Fruit fly (Drosophila melanogaster) whole organism, wandering third instar larva: ENCODE results near the gene hry.

ENCODE experiments used
- Abd-B ChIP-seq: fragments of >200 bp; optimal IDR thresholded peaks from 2 replicates; lab custom pipeline; 2017; ENCODE audit warnings: missing biosample characterization, missing genetic modification characterization
- CG32264 ChIP-seq: fragments of 200-800 bp; sonication (Bioruptor generic); optimal IDR thresholded peaks from 2 replicates; lab custom pipeline; 2016; ENCODE audit warnings: missing biosample characterization, missing genetic modification characterization
- CG9705 ChIP-seq: fragments of 200-800 bp; sonication (Bioruptor generic); optimal IDR thresholded peaks from 2 replicates; lab custom pipeline; 2018; ENCODE audit warnings: missing biosample characterization, mild to moderate bottlenecking, missing genetic modification characterization
- CrebA ChIP-seq: fragments of 200-800 bp; sonication (Bioruptor generic); optimal IDR thresholded peaks from 2 replicates; lab custom pipeline; 2016; ENCODE audit warnings: missing biosample characterization, mild to moderate bottlenecking, missing genetic modification characterization, borderline replicate concordance
- Dfd ChIP-seq: fragments of >200 bp; optimal IDR thresholded peaks from 2 replicates; lab custom pipeline; 2017; ENCODE audit warnings: missing biosample characterization, missing genetic modification characterization
- Dif ChIP-seq: fragments of 200-275, 200-300 bp; sonication (Bioruptor generic); optimal IDR thresholded peaks from 2 replicates; lab custom pipeline; 2018; ENCODE audit warnings: missing biosample characterization, missing genetic modification characterization; ENCODE audit not compliant: partially characterized antibody
- GATAd ChIP-seq: sonication (Bioruptor generic); optimal IDR thresholded peaks from 2 replicates; lab custom pipeline; 2016; ENCODE audit warnings: missing biosample characterization, missing genetic modification characterization
- HLH106 ChIP-seq: fragments of 200-800 bp; optimal IDR thresholded peaks from 3 replicates; lab custom pipeline; 2019; ENCODE audit warnings: missing biosample characterization, mild to moderate bottlenecking, missing genetic modification characterization, moderate library complexity
- Hnf4 ChIP-seq: fragments of 200-800 bp; sonication (Bioruptor generic); optimal IDR thresholded peaks from 2 replicates; lab custom pipeline; 2016; ENCODE audit warnings: missing biosample characterization, mild to moderate bottlenecking, missing genetic modification characterization
- Hr78 ChIP-seq: fragments of >200 bp; optimal IDR thresholded peaks from 2 replicates; lab custom pipeline; 2017; ENCODE audit warnings: missing biosample characterization, missing genetic modification characterization
- Hr83 ChIP-seq: fragments of 200-300 bp; sonication (Bioruptor generic); optimal IDR thresholded peaks from 2 replicates; lab custom pipeline; 2016; ENCODE audit warnings: missing biosample characterization, mild to moderate bottlenecking, missing genetic modification characterization, moderate library complexity; ENCODE audit not compliant: poor library complexity, severe bottlenecking
- Jra ChIP-seq: sonication (Bioruptor generic); optimal IDR thresholded peaks from 2 replicates; lab custom pipeline; 2016; ENCODE audit warnings: missing biosample characterization, missing genetic modification characterization
- Mio ChIP-seq: sonication (Bioruptor generic); optimal IDR thresholded peaks from 2 replicates; lab custom pipeline; 2016; ENCODE audit warnings: missing biosample characterization, missing genetic modification characterization
- Myc ChIP-seq: fragments of >200 bp; optimal IDR thresholded peaks from 2 replicates; lab custom pipeline; 2017
- N ChIP-seq: fragments of >200 bp; optimal IDR thresholded peaks from 2 replicates; lab custom pipeline; 2018; ENCODE audit warnings: missing biosample characterization, missing external identifiers, missing genetic modification characterization
- OdsH ChIP-seq: fragments of 200-800 bp; sonication (Bioruptor generic); optimal IDR thresholded peaks from 2 replicates; lab custom pipeline; 2016; ENCODE audit warnings: missing biosample characterization, mild to moderate bottlenecking, missing genetic modification characterization
- Rel ChIP-seq, 2 experiments: fragments of 200-800 bp; sonication (Bioruptor generic) in 1 of 2; optimal IDR thresholded peaks; 2 replicates in 1 of 2; 3 replicates in 1 of 2; lab custom pipeline; 2016 to 2019; ENCODE audit warnings: mild to moderate bottlenecking in 2 of 2, missing biosample characterization in 2 of 2, missing genetic modification characterization in 2 of 2, moderate library complexity in 1 of 2
- Sp1 ChIP-seq: fragments of 200-800 bp; sonication (Bioruptor generic); optimal IDR thresholded peaks from 3 replicates; lab custom pipeline; 2019; ENCODE audit warnings: missing biosample characterization, mild to moderate bottlenecking, missing genetic modification characterization, moderate library complexity
- Vsx2 ChIP-seq: fragments of 200-300, 225-300 bp; sonication (Bioruptor generic); optimal IDR thresholded peaks from 2 replicates; lab custom pipeline; 2018; ENCODE audit warnings: missing biosample characterization, missing genetic modification characterization; ENCODE audit not compliant: partially characterized antibody
- br ChIP-seq: fragments of 200-800 bp; sonication (Bioruptor generic); optimal IDR thresholded peaks from 2 replicates; lab custom pipeline; 2016; ENCODE audit warnings: missing biosample characterization, missing genetic modification characterization
- brk ChIP-seq: fragments of 200-800 bp; sonication (Bioruptor generic); optimal IDR thresholded peaks from 2 replicates; lab custom pipeline; 2016; ENCODE audit warnings: missing biosample characterization, mild to moderate bottlenecking, missing genetic modification characterization
- dl ChIP-seq, 2 experiments: fragments of 175-275, 200-275 bp in 1 of 2; fragments of 200-275 bp in 1 of 2; sonication (Bioruptor generic); optimal IDR thresholded peaks; lab custom pipeline; 2018; ENCODE audit warnings: mild to moderate bottlenecking in 2 of 2, missing biosample characterization in 2 of 2, missing genetic modification characterization in 2 of 2, moderate library complexity in 2 of 2; ENCODE audit not compliant: partially characterized antibody in 2 of 2, insufficient read depth in 1 of 2
- dmrt93B ChIP-seq: fragments of 200-800 bp; sonication (Bioruptor generic); optimal IDR thresholded peaks from 2 replicates; lab custom pipeline; 2018; ENCODE audit warnings: missing biosample characterization, mild to moderate bottlenecking, missing genetic modification characterization
- dsf ChIP-seq: sonication (Bioruptor generic); optimal IDR thresholded peaks from 2 replicates; lab custom pipeline; 2016; ENCODE audit warnings: missing biosample characterization, missing genetic modification characterization, borderline replicate concordance
- ey ChIP-seq: fragments of 200-800 bp; sonication (Bioruptor generic); optimal IDR thresholded peaks from 2 replicates; lab custom pipeline; 2016; ENCODE audit warnings: missing biosample characterization, missing genetic modification characterization
- foxo ChIP-seq, 2 experiments: fragments of 200-800 bp; sonication (Bioruptor generic); optimal IDR thresholded peaks; 2 replicates in 1 of 2; 3 replicates in 1 of 2; lab custom pipeline; 2016 to 2017; ENCODE audit warnings: missing biosample characterization in 2 of 2, missing genetic modification characterization in 2 of 2
- fru ChIP-seq: fragments of 200-800 bp; sonication (Bioruptor generic); optimal IDR thresholded peaks from 3 replicates; lab custom pipeline; 2016; ENCODE audit warnings: missing biosample characterization, mild to moderate bottlenecking, missing genetic modification characterization
- h ChIP-seq: fragments of 200-800 bp; sonication (Bioruptor generic); optimal IDR thresholded peaks from 3 replicates; lab custom pipeline; 2016; ENCODE audit warnings: missing biosample characterization, mild to moderate bottlenecking, missing genetic modification characterization
- jim ChIP-seq: fragments of 175-275, 200-325 bp; sonication (Bioruptor generic); optimal IDR thresholded peaks from 2 replicates; lab custom pipeline; 2016; ENCODE audit warnings: missing biosample characterization, mild to moderate bottlenecking, missing genetic modification characterization
- lola ChIP-seq: fragments of >200 bp; optimal IDR thresholded peaks from 2 replicates; lab custom pipeline; 2017; ENCODE audit warnings: missing biosample characterization, missing genetic modification characterization
- pan ChIP-seq: fragments of >200 bp; optimal IDR thresholded peaks from 2 replicates; lab custom pipeline; 2017
- psq ChIP-seq: fragments of 200-800 bp; sonication (Bioruptor generic); optimal IDR thresholded peaks from 3 replicates; lab custom pipeline; 2017; ENCODE audit warnings: missing biosample characterization, mild to moderate bottlenecking, missing genetic modification characterization, moderate library complexity
- rgr ChIP-seq: fragments of 200-800 bp; sonication (Bioruptor generic); optimal IDR thresholded peaks from 3 replicates; lab custom pipeline; 2016; ENCODE audit warnings: missing biosample characterization, mild to moderate bottlenecking, missing genetic modification characterization
- sage ChIP-seq: fragments of 200-800 bp; sonication (Bioruptor generic); optimal IDR thresholded peaks from 2 replicates; lab custom pipeline; 2016; ENCODE audit warnings: missing biosample characterization, mild to moderate bottlenecking, missing genetic modification characterization
- sv ChIP-seq: fragments of 200-800 bp; sonication (Bioruptor generic); optimal IDR thresholded peaks from 3 replicates; lab custom pipeline; 2016; ENCODE audit warnings: missing biosample characterization, missing genetic modification characterization
- tai ChIP-seq: sonication (Bioruptor generic); optimal IDR thresholded peaks from 2 replicates; lab custom pipeline; 2016; ENCODE audit warnings: missing biosample characterization, missing genetic modification characterization
- usp ChIP-seq: fragments of >200 bp; optimal IDR thresholded peaks from 2 replicates; lab custom pipeline; 2017; ENCODE audit warnings: missing biosample characterization, missing genetic modification characterization
- woc ChIP-seq: sonication (Bioruptor generic); optimal IDR thresholded peaks from 2 replicates; lab custom pipeline; 2016; ENCODE audit warnings: missing biosample characterization, mild to moderate bottlenecking, missing genetic modification characterization

hry gene

DNA sequence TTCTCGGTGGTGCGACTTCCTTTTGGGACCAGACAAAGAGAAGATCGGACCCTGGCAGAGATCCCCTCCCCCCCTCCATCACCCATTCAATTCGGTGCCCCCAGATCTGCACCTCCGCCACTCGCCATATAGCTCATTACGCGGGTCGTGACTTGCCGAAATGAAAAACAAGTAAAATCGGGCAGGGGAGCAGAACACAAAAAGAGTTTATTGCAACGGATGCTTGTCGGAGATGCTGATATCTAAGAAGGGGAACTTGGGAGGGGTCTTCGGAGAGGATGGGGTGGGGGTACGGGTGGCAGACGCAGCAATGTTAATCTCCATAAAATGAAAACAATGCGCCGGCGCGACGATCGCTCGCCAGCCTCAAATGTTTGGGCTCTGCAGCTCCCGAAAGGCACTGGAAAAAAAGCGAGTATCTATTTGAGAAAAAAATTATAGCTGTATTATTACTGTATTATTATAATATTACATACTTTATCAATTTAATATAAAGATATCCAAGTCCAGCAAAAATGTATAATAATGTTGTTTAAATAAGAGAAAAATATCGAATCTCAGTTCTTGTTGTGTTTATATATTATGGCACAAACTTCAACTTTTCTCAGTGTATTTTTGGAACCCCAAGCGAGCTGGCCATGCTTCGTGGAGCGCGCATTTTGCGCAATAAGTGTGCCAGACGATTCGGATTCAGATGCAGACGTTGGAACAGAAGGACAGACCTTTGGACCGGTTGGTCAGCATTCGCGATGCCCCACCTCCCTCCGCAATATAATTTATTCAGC, 7.6 kb upstream of the hry start (continued):
- TF ChIP-seq Abd-B (GFP tag; lab: Kevin White, UChicago) (no peak), Myc (no peak), br (GFP tag; lab: Kevin White, UChicago) (peak; percentile 61), Rel (GFP tag; optimal IDR thresholded peaks at IDR 0.05; lab: Kevin White, UChicago) (peak; percentile 63), Rel (tag; optimal IDR thresholded peaks at IDR 0.05; lab: Kevin White, UChicago) (peak; percentile 62), Hr83 (GFP tag; lab: Kevin White, UChicago) (no peak), jim (no peak), CrebA (no peak), psq (GFP tag; lab: Kevin White, UChicago) (peak; percentile 85), dsf (GFP tag; lab: Kevin White, UChicago) (peak; percentile 17), ey (GFP tag; lab: Kevin White, UChicago) (peak; percentile 67), sv (no peak)
- TF ChIP-seq, all 38 proteins: peak for 21

DNA sequence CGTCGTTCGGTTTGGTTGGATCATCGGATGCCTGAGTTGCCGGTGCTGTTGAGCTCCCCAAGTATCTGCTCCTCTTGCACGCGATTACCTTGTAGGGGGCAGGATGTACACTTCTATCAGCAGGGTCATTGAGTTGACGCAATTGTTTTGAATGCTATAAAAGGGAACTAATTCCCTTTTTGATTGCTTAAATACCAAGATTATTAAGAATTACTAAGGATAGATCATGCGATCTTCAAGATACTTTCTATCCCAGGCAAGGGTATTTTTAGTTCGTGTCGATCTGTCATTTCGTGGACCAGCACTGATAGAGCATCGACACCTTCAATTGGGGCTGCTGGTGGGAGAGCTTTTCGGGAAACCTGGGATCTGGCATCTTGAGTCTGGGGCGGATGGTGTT, 6.5 kb upstream of the hry start:
- peak; percentile 73 for TF ChIP-seq br (GFP tag; lab: Kevin White, UChicago)
- TF ChIP-seq brk = no peak
- TF ChIP-seq tai (GFP tag; lab: Kevin White, UChicago) = no peak
- peak; percentile 93 for TF ChIP-seq fru (GFP tag; lab: Kevin White, UChicago)
- no peak for TF ChIP-seq lola
- TF ChIP-seq CG9705 (GFP tag; lab: Kevin White, UChicago) = peak; percentile 22
- TF ChIP-seq usp (GFP tag; lab: Kevin White, UChicago) = no peak
- no peak for TF ChIP-seq dl (GFP tag; optimal IDR thresholded peaks at IDR 0.05; lab: Kevin White, UChicago; ENCODE audit: insufficient read depth in 1 of 2, partially characterized antibody in 2 of 2)
- no peak for TF ChIP-seq Hr78 (GFP tag; lab: Kevin White, UChicago)
- no peak for TF ChIP-seq CrebA
- TF ChIP-seq foxo (GFP tag; optimal IDR thresholded peaks at IDR 0.05; lab: Kevin White, UChicago) = peak in 1 of 2 experiments; percentile 68
- no peak for TF ChIP-seq Hr83 (GFP tag; lab: Kevin White, UChicago)
- TF ChIP-seq N (GFP tag; lab: Kevin White, UChicago) = no peak
- TF ChIP-seq GATAd (GFP tag; lab: Kevin White, UChicago) = no peak
- peak; percentile 87 for TF ChIP-seq Sp1 (GFP tag; lab: Kevin White, UChicago)
- TF ChIP-seq Mio = no peak
- TF ChIP-seq dmrt93B = peak; percentile 49
- no peak for TF ChIP-seq Dif (GFP tag; lab: Kevin White, UChicago)
- no peak for TF ChIP-seq Myc
- peak; percentile 66 for TF ChIP-seq rgr (GFP tag; lab: Kevin White, UChicago)
- TF ChIP-seq CG32264 = peak; percentile 40
- peak; percentile 45 for TF ChIP-seq psq (GFP tag; lab: Kevin White, UChicago)
- no peak for TF ChIP-seq Abd-B (GFP tag; lab: Kevin White, UChicago)
- no peak for TF ChIP-seq sv
- peak; percentile 60 for TF ChIP-seq Hnf4
- no peak for TF ChIP-seq sage (GFP tag; lab: Kevin White, UChicago)
- TF ChIP-seq woc (GFP tag; lab: Kevin White, UChicago) = peak; percentile 82
- TF ChIP-seq Dfd (GFP tag; lab: Kevin White, UChicago) = no peak
- TF ChIP-seq HLH106 (tag; lab: Kevin White, UChicago) = peak; percentile 88
- peak; percentile 80 for TF ChIP-seq ey (GFP tag; lab: Kevin White, UChicago)
- TF ChIP-seq pan (lab: Kevin White, UChicago) = no peak
- no peak for TF ChIP-seq Jra (GFP tag; lab: Kevin White, UChicago)
- no peak for TF ChIP-seq jim
- TF ChIP-seq h = peak; percentile 88
- TF ChIP-seq dsf (GFP tag; lab: Kevin White, UChicago) = no peak
- TF ChIP-seq Vsx2 (GFP tag; lab: Kevin White, UChicago) = no peak
- TF ChIP-seq OdsH = peak; percentile 78
- TF ChIP-seq Rel (GFP tag; optimal IDR thresholded peaks at IDR 0.05; lab: Kevin White, UChicago) = no peak
- TF ChIP-seq Rel (tag; optimal IDR thresholded peaks at IDR 0.05; lab: Kevin White, UChicago) = peak; percentile 48
- TF ChIP-seq, all 38 proteins: peak for 16
